Worm (Caenorhabditis elegans) whole organism, young adult: ENCODE results near the gene sri-24.
"Not testable (repeated sequence)": the region's sequence is repeated elsewhere in the genome, so short reads cannot be mapped to it uniquely, and the experiment has no call there.

ENCODE experiments used
- B0336.3 ChIP-seq: fragments of 200-800 bp; sonication (Bioruptor generic); IDR thresholded peaks from 2 replicates; pipeline ENCODE4 v1.3.6; 2022; ENCODE audit warnings: missing genetic modification characterization, missing compliant biosample characterization
- F10E7.11 ChIP-seq: sonication (generic microtip); optimal IDR thresholded peaks from 2 replicates; lab custom pipeline; 2017; ENCODE audit warnings: mild to moderate bottlenecking, missing genetic modification characterization, moderate library complexity, missing compliant biosample characterization
- F22D6.2 ChIP-seq: sonication (generic microtip); optimal IDR thresholded peaks from 2 replicates; lab custom pipeline; 2016; ENCODE audit warnings: mild to moderate bottlenecking, missing genetic modification characterization, missing compliant biosample characterization
- F23B12.7 ChIP-seq: sonication (generic microtip); optimal IDR thresholded peaks from 2 replicates; lab custom pipeline; 2017; ENCODE audit warnings: missing genetic modification characterization, mild to moderate bottlenecking, missing compliant biosample characterization, antibody characterized with exemption, moderate library complexity; ENCODE audit not compliant: insufficient read depth
- F33H1.4 ChIP-seq: fragments of 200-800 bp; sonication (Bioruptor generic); IDR thresholded peaks from 2 replicates; pipeline ENCODE4 v1.3.6; 2022; ENCODE audit warnings: missing genetic modification reagents, missing genetic modification characterization, missing compliant biosample characterization
- F37B4.10 ChIP-seq: fragments of 200-800 bp; sonication (Bioruptor generic); IDR thresholded peaks from 2 replicates; pipeline ENCODE4 v1.3.6; 2022; ENCODE audit warnings: missing genetic modification characterization, missing compliant biosample characterization
- T26A5.8 ChIP-seq: sonication (generic microtip); optimal IDR thresholded peaks from 2 replicates; lab custom pipeline; 2016; ENCODE audit warnings: missing genetic modification characterization, missing compliant biosample characterization
- Y53G8AR.9 ChIP-seq: fragments of 200-800 bp; sonication (Bioruptor generic); conservative IDR thresholded peaks from 2 replicates; pipeline ENCODE4 v1.3.6; 2022; ENCODE audit warnings: missing genetic modification reagents, missing genetic modification characterization, missing compliant biosample characterization
- Y67H2A.10 ChIP-seq: fragments of 200-800 bp; sonication (Bioruptor generic); conservative IDR thresholded peaks from 2 replicates; pipeline ENCODE4 v1.3.6; 2022; ENCODE audit warnings: missing genetic modification reagents, missing genetic modification characterization, missing compliant biosample characterization
- ZK185.1 ChIP-seq: sonication (generic microtip); optimal IDR thresholded peaks from 2 replicates; lab custom pipeline; 2016; ENCODE audit warnings: mild to moderate bottlenecking, missing genetic modification characterization, missing compliant biosample characterization; ENCODE audit not compliant: poor library complexity, severe bottlenecking
- aptf-3 ChIP-seq: fragments of 200-800 bp; sonication (Bioruptor generic); IDR thresholded peaks from 2 replicates; pipeline ENCODE4 v1.3.6; 2022; ENCODE audit warnings: missing genetic modification characterization, missing compliant biosample characterization
- athp-1 ChIP-seq: sonication (generic microtip); optimal IDR thresholded peaks from 2 replicates; lab custom pipeline; 2017; ENCODE audit warnings: mild to moderate bottlenecking, missing genetic modification characterization, missing compliant biosample characterization
- attf-3 ChIP-seq: fragments of 200-800 bp; sonication (Bioruptor generic); conservative IDR thresholded peaks from 2 replicates; pipeline ENCODE4 v1.3.6; 2022; ENCODE audit warnings: missing genetic modification reagents, missing genetic modification characterization, missing compliant biosample characterization
- bed-1 ChIP-seq: fragments of 200-800 bp; sonication (Bioruptor generic); IDR thresholded peaks from 2 replicates; pipeline ENCODE4 v1.3.6; 2022; ENCODE audit warnings: missing genetic modification reagents, missing genetic modification characterization, missing compliant biosample characterization
- bed-2 ChIP-seq: fragments of 200-800 bp; sonication (Bioruptor generic); IDR thresholded peaks from 2 replicates; pipeline ENCODE4 v1.3.6; 2022; ENCODE audit warnings: missing genetic modification reagents, missing genetic modification characterization, missing compliant biosample characterization
- ccch-3 ChIP-seq: fragments of 200-800 bp; sonication (Bioruptor generic); optimal IDR thresholded peaks from 2 replicates; lab custom pipeline; 2018; ENCODE audit warnings: mild to moderate bottlenecking, missing genetic modification characterization, missing compliant biosample characterization
- dpff-1 ChIP-seq: sonication (generic microtip); optimal IDR thresholded peaks from 2 replicates; lab custom pipeline; 2017; ENCODE audit warnings: mild to moderate bottlenecking, missing genetic modification characterization, missing compliant biosample characterization
- efl-1 ChIP-seq: fragments of 150-350 bp; optimal IDR thresholded peaks from 2 replicates; lab custom pipeline; 2014; ENCODE audit warnings: missing biosample characterization, missing genetic modification reagents, missing genetic modification characterization
- egrh-3 ChIP-seq: fragments of 200-800 bp; sonication (Bioruptor generic); IDR thresholded peaks from 2 replicates; pipeline ENCODE4 v1.3.6; 2022; ENCODE audit warnings: missing genetic modification reagents, missing genetic modification characterization, missing compliant biosample characterization
- fkh-3 ChIP-seq: sonication (generic microtip); optimal IDR thresholded peaks from 2 replicates; lab custom pipeline; 2016; ENCODE audit warnings: mild to moderate bottlenecking, missing genetic modification characterization, missing compliant biosample characterization
- hlh-12 ChIP-seq: sonication (generic microtip); optimal IDR thresholded peaks from 2 replicates; lab custom pipeline; 2016; ENCODE audit warnings: missing genetic modification characterization, missing compliant biosample characterization
- hlh-26 ChIP-seq: fragments of 200-800 bp; sonication (Bioruptor generic); conservative IDR thresholded peaks from 2 replicates; pipeline ENCODE4 v1.3.6; 2022; ENCODE audit warnings: missing genetic modification reagents, missing genetic modification characterization, missing compliant biosample characterization
- lag-1 ChIP-seq: fragments of 200-800 bp; sonication (Bioruptor generic); IDR thresholded peaks from 2 replicates; pipeline ENCODE4 v1.3.6; 2022; ENCODE audit warnings: missing genetic modification reagents, missing genetic modification characterization, missing compliant biosample characterization
- let-607 ChIP-seq, 2 experiments: fragments of 200-800 bp in 1 of 2; sonication (Bioruptor generic) in 1 of 2; sonication (generic microtip) in 1 of 2; optimal IDR thresholded peaks; 2 replicates each; lab custom pipeline; 2016 to 2018; ENCODE audit warnings: mild to moderate bottlenecking in 2 of 2, missing compliant biosample characterization in 2 of 2, missing genetic modification characterization in 2 of 2, moderate library complexity in 2 of 2, missing genotype in 1 of 2
- lin-54 ChIP-seq: fragments of 200-800 bp; sonication (Bioruptor generic); optimal IDR thresholded peaks from 2 replicates; lab custom pipeline; 2018; ENCODE audit warnings: mild to moderate bottlenecking, missing genetic modification characterization, missing compliant biosample characterization
- lir-1 ChIP-seq: fragments of 200-800 bp; sonication (Bioruptor generic); conservative IDR thresholded peaks from 2 replicates; pipeline ENCODE4 v1.3.6; 2022; ENCODE audit warnings: missing genetic modification reagents, missing genetic modification characterization, missing compliant biosample characterization
- madf-10 ChIP-seq: sonication (generic microtip); optimal IDR thresholded peaks from 2 replicates; lab custom pipeline; 2016; ENCODE audit warnings: mild to moderate bottlenecking, missing genetic modification characterization, missing compliant biosample characterization
- nfya-1 ChIP-seq: sonication (generic microtip); optimal IDR thresholded peaks from 2 replicates; lab custom pipeline; 2017; ENCODE audit warnings: antibody characterized with exemption, missing compliant biosample characterization, missing genetic modification characterization, borderline replicate concordance; ENCODE audit not compliant: insufficient read depth
- nhr-80 ChIP-seq: sonication (generic microtip); optimal IDR thresholded peaks from 2 replicates; lab custom pipeline; 2016; ENCODE audit warnings: missing genetic modification characterization, missing compliant biosample characterization
- pbrm-1 ChIP-seq: fragments of 200-800 bp; sonication (Bioruptor generic); IDR thresholded peaks from 2 replicates; pipeline ENCODE4 v1.3.6; 2022; ENCODE audit warnings: missing genetic modification reagents, missing genetic modification characterization, missing compliant biosample characterization
- repo-1 ChIP-seq: sonication (generic microtip); optimal IDR thresholded peaks from 2 replicates; lab custom pipeline; 2017; ENCODE audit warnings: mild to moderate bottlenecking, missing genetic modification characterization, missing compliant biosample characterization
- sdz-38 ChIP-seq: sonication (generic microtip); optimal IDR thresholded peaks from 2 replicates; lab custom pipeline; 2016; ENCODE audit warnings: missing genotype, missing genetic modification characterization, missing compliant biosample characterization
- snpc-3.4 ChIP-seq: sonication (generic microtip); optimal IDR thresholded peaks from 2 replicates; lab custom pipeline; 2017; ENCODE audit warnings: missing genetic modification characterization, mild to moderate bottlenecking, missing compliant biosample characterization, antibody characterized with exemption, moderate library complexity, missing genotype, missing genetic modification reagents
- zfh-2 ChIP-seq: fragments of 200-800 bp; sonication (Bioruptor generic); conservative IDR thresholded peaks from 2 replicates; pipeline ENCODE4 v1.3.6; 2022; ENCODE audit warnings: missing genetic modification reagents, missing genetic modification characterization, missing compliant biosample characterization
- ztf-6 ChIP-seq: fragments of 200-800 bp; sonication (Bioruptor generic); IDR thresholded peaks from 2 replicates; pipeline ENCODE4 v1.3.6; 2022; ENCODE audit warnings: missing genetic modification reagents, missing genetic modification characterization, missing compliant biosample characterization

Gene sri-24

ce11 chrV:15250304-15250703 is 38.3 kb downstream of the sri-24 start, which contains the start of gene srd-28:
srd-28 (plus strand) TSS chrV:15250604.
- TF ChIP-seq bed-1 (GFP tag; lab: Robert Waterston, UW); hlh-12; nhr-80 (tag; lab: Kevin White, UChicago): not testable (repeated sequence)

ce11 chrV:15252082-15252481 is 40.1 kb downstream of the sri-24 start, which contains the start of gene srbc-76:
srbc-76 (plus strand) TSS chrV:15252382.
- TF ChIP-seq F37B4.10 (GFP tag; lab: Robert Waterston, UW): no peak
- no peak for TF ChIP-seq attf-3 (GFP tag; lab: Robert Waterston, UW)
- no peak for TF ChIP-seq repo-1 (tag; lab: Kevin White, UChicago)
- TF ChIP-seq T26A5.8 (tag; lab: Kevin White, UChicago): no peak
- no peak for TF ChIP-seq lin-54 (GFP tag; lab: Kevin White, UChicago)

ce11 chrV:15253529-15253928 is 41.6 kb downstream of the sri-24 start, which contains the start of gene srbc-75:
srbc-75 (plus strand) TSS chrV:15253829.
- TF ChIP-seq hlh-26 (GFP tag; lab: Robert Waterston, UW): no peak
- TF ChIP-seq nfya-1 (tag; lab: Kevin White, UChicago): no peak
- TF ChIP-seq athp-1 (tag; lab: Kevin White, UChicago): no peak
- no peak for TF ChIP-seq F10E7.11
- TF ChIP-seq aptf-3 (GFP tag; lab: Robert Waterston, UW): no peak
- TF ChIP-seq ZK185.1 (tag; lab: Kevin White, UChicago): no peak
- TF ChIP-seq F37B4.10 (GFP tag; lab: Robert Waterston, UW): no peak
- no peak for TF ChIP-seq F22D6.2 (tag; lab: Kevin White, UChicago)
- TF ChIP-seq F23B12.7 (tag; lab: Kevin White, UChicago): no peak
- TF ChIP-seq madf-10 (tag; lab: Kevin White, UChicago): no peak
- TF ChIP-seq efl-1: no peak
- no peak for TF ChIP-seq lir-1 (GFP tag; lab: Robert Waterston, UW)
- TF ChIP-seq sdz-38: no peak
- no peak for TF ChIP-seq bed-2 (GFP tag; lab: Robert Waterston, UW)
- TF ChIP-seq egrh-3 (GFP tag; lab: Robert Waterston, UW): no peak
- no peak for TF ChIP-seq ztf-6
- TF ChIP-seq lag-1 (GFP tag; lab: Robert Waterston, UW): no peak
- TF ChIP-seq pbrm-1 (GFP tag; lab: Robert Waterston, UW): no peak
- TF ChIP-seq ccch-3 (GFP tag; lab: Kevin White, UChicago): no peak

ce11 chrV:15256669-15257068 is 44.7 kb downstream of the sri-24 start, which contains the start of gene srsx-39:
srsx-39 (minus strand) TSS chrV:15256769.
- TF ChIP-seq Y53G8AR.9 (GFP tag; lab: Robert Waterston, UW); lag-1 (GFP tag; lab: Robert Waterston, UW); snpc-3.4 (tag; lab: Kevin White, UChicago): not testable (repeated sequence)

ce11 chrV:15259049-15259448 is 47.1 kb downstream of the sri-24 start, which contains the start of gene srsx-37:
srsx-37 (minus strand) TSS chrV:15259149.
- TF ChIP-seq B0336.3 (GFP tag; lab: Robert Waterston, UW) (no peak), zfh-2 (no peak), F10E7.11 (no peak), snpc-3.4 (tag; lab: Kevin White, UChicago) (no peak), bed-2 (GFP tag; lab: Robert Waterston, UW) (no peak), Y67H2A.10 (GFP tag; lab: Robert Waterston, UW) (no peak), let-607 (tag; optimal IDR thresholded peaks at IDR 0.05; lab: Kevin White, UChicago) (no peak), dpff-1 (tag; lab: Kevin White, UChicago) (no peak), fkh-3 (tag; lab: Kevin White, UChicago) (no peak), F33H1.4 (GFP tag; lab: Robert Waterston, UW) (no peak), aptf-3 (GFP tag; lab: Robert Waterston, UW) (no peak), repo-1 (tag; lab: Kevin White, UChicago) (no peak)
- TF ChIP-seq, all 124 proteins: peak for 0
